Worm (Caenorhabditis elegans) whole organism, young adult: ENCODE measurements around the gene T10B9.9.

Experiments
- D2030.7 ChIP-seq: fragments of 200-800 bp; sonication (Bioruptor generic); IDR thresholded peaks from 2 replicates; pipeline ENCODE4 v1.3.6; 2022; ENCODE audit warnings: missing genetic modification reagents, missing genetic modification characterization, missing compliant biosample characterization
- F23B12.7 ChIP-seq: sonication (generic microtip); optimal IDR thresholded peaks from 2 replicates; lab custom pipeline; 2017; ENCODE audit warnings: missing genetic modification characterization, mild to moderate bottlenecking, missing compliant biosample characterization, antibody characterized with exemption, moderate library complexity; ENCODE audit not compliant: insufficient read depth
- F33H1.4 ChIP-seq: fragments of 200-800 bp; sonication (Bioruptor generic); IDR thresholded peaks from 2 replicates; pipeline ENCODE4 v1.3.6; 2022; ENCODE audit warnings: missing genetic modification reagents, missing genetic modification characterization, missing compliant biosample characterization
- F57A8.1 ChIP-seq: fragments of 200-800 bp; sonication (Bioruptor generic); optimal IDR thresholded peaks from 2 replicates; lab custom pipeline; 2018; ENCODE audit warnings: mild to moderate bottlenecking, missing genetic modification characterization, moderate library complexity, missing compliant biosample characterization
- K12H6.12 ChIP-seq: fragments of 200-800 bp; sonication (Bioruptor generic); optimal IDR thresholded peaks from 2 replicates; lab custom pipeline; 2018; ENCODE audit warnings: mild to moderate bottlenecking, missing genetic modification characterization, missing compliant biosample characterization
- Y53F4B.3 ChIP-seq: fragments of 200-800 bp; sonication (Bioruptor generic); IDR thresholded peaks from 2 replicates; pipeline ENCODE4 v1.3.6; 2022; ENCODE audit warnings: missing genetic modification reagents, missing genetic modification characterization, missing compliant biosample characterization
- Y95B8A.8 ChIP-seq: fragments of 200-800 bp; sonication (Bioruptor generic); IDR thresholded peaks from 2 replicates; pipeline ENCODE4 v1.3.6; 2022; ENCODE audit warnings: missing genetic modification reagents, missing genetic modification characterization, missing compliant biosample characterization
- ama-1 ChIP-seq, 3 experiments: fragments of 150-350 bp in 1 of 3; sonication (generic microtip) in 2 of 3; optimal IDR thresholded peaks; 2 replicates each; lab custom pipeline; 2014 to 2018; ENCODE audit warnings: missing biosample characterization in 2 of 3, missing genetic modification characterization in 2 of 3, missing genetic modification reagents in 2 of 3
- aptf-3 ChIP-seq: fragments of 200-800 bp; sonication (Bioruptor generic); IDR thresholded peaks from 2 replicates; pipeline ENCODE4 v1.3.6; 2022; ENCODE audit warnings: missing genetic modification characterization, missing compliant biosample characterization
- atf-7 ChIP-seq: sonication (generic microtip); optimal IDR thresholded peaks from 2 replicates; lab custom pipeline; 2017; ENCODE audit warnings: mild to moderate bottlenecking, missing genetic modification characterization, missing compliant biosample characterization
- athp-1 ChIP-seq: sonication (generic microtip); optimal IDR thresholded peaks from 2 replicates; lab custom pipeline; 2017; ENCODE audit warnings: mild to moderate bottlenecking, missing genetic modification characterization, missing compliant biosample characterization
- cebp-1 ChIP-seq, 2 experiments: fragments of 200-800 bp in 1 of 2; sonication (Bioruptor generic) in 1 of 2; sonication (generic microtip) in 1 of 2; IDR thresholded peaks in 1 of 2; optimal IDR thresholded peaks in 1 of 2; 2 replicates each; pipeline versions ENCODE4 v1.3.6 to Lab custom; 2017 to 2022; ENCODE audit warnings: missing compliant biosample characterization in 2 of 2, missing genetic modification characterization in 2 of 2, mild to moderate bottlenecking in 1 of 2, missing genetic modification reagents in 1 of 2, moderate library complexity in 1 of 2
- ceh-100 ChIP-seq: fragments of 200-800 bp; sonication (Bioruptor generic); IDR thresholded peaks from 2 replicates; pipeline ENCODE4 v1.3.6; 2022; ENCODE audit warnings: missing genetic modification reagents, missing genetic modification characterization, missing compliant biosample characterization
- ceh-40 ChIP-seq: fragments of 200-800 bp; sonication (Bioruptor generic); IDR thresholded peaks from 2 replicates; pipeline ENCODE4 v1.3.6; 2022; ENCODE audit warnings: missing genetic modification characterization, missing compliant biosample characterization
- ceh-79 ChIP-seq: sonication (generic microtip); optimal IDR thresholded peaks from 2 replicates; lab custom pipeline; 2017; ENCODE audit warnings: mild to moderate bottlenecking, missing genetic modification characterization, missing compliant biosample characterization
- efl-1 ChIP-seq: fragments of 150-350 bp; optimal IDR thresholded peaks from 2 replicates; lab custom pipeline; 2014; ENCODE audit warnings: missing biosample characterization, missing genetic modification reagents, missing genetic modification characterization
- egrh-3 ChIP-seq: fragments of 200-800 bp; sonication (Bioruptor generic); IDR thresholded peaks from 2 replicates; pipeline ENCODE4 v1.3.6; 2022; ENCODE audit warnings: missing genetic modification reagents, missing genetic modification characterization, missing compliant biosample characterization
- fkh-3 ChIP-seq: sonication (generic microtip); optimal IDR thresholded peaks from 2 replicates; lab custom pipeline; 2016; ENCODE audit warnings: mild to moderate bottlenecking, missing genetic modification characterization, missing compliant biosample characterization
- gei-17 ChIP-seq: fragments of 200-800 bp; sonication (Bioruptor generic); optimal IDR thresholded peaks from 2 replicates; lab custom pipeline; 2018; ENCODE audit warnings: mild to moderate bottlenecking, missing genetic modification characterization, missing compliant biosample characterization
- hmg-1.2 ChIP-seq: fragments of 200-800 bp; sonication (Bioruptor generic); IDR thresholded peaks from 2 replicates; pipeline ENCODE4 v1.3.6; 2022; ENCODE audit warnings: missing genetic modification reagents, missing genetic modification characterization, missing compliant biosample characterization
- let-607 ChIP-seq, 2 experiments: fragments of 200-800 bp in 1 of 2; sonication (Bioruptor generic) in 1 of 2; sonication (generic microtip) in 1 of 2; optimal IDR thresholded peaks; 2 replicates each; lab custom pipeline; 2016 to 2018; ENCODE audit warnings: mild to moderate bottlenecking in 2 of 2, missing compliant biosample characterization in 2 of 2, missing genetic modification characterization in 2 of 2, moderate library complexity in 2 of 2, missing genotype in 1 of 2
- lin-54 ChIP-seq: fragments of 200-800 bp; sonication (Bioruptor generic); optimal IDR thresholded peaks from 2 replicates; lab custom pipeline; 2018; ENCODE audit warnings: mild to moderate bottlenecking, missing genetic modification characterization, missing compliant biosample characterization
- lsl-1 ChIP-seq: fragments of 200-800 bp; sonication (Bioruptor generic); optimal IDR thresholded peaks from 2 replicates; lab custom pipeline; 2018; ENCODE audit warnings: mild to moderate bottlenecking, missing genetic modification characterization, moderate library complexity, missing compliant biosample characterization
- nfya-1 ChIP-seq: sonication (generic microtip); optimal IDR thresholded peaks from 2 replicates; lab custom pipeline; 2017; ENCODE audit warnings: antibody characterized with exemption, missing compliant biosample characterization, missing genetic modification characterization, borderline replicate concordance; ENCODE audit not compliant: insufficient read depth
- nhr-80 ChIP-seq: sonication (generic microtip); optimal IDR thresholded peaks from 2 replicates; lab custom pipeline; 2016; ENCODE audit warnings: missing genetic modification characterization, missing compliant biosample characterization
- pha-4 ChIP-seq: fragments of 150-350 bp; sonication (generic microtip); optimal IDR thresholded peaks from 2 replicates; lab custom pipeline; 2014; ENCODE audit warnings: missing biosample characterization, missing genetic modification reagents, missing genetic modification characterization
- rec-8 ChIP-seq, 2 experiments: sonication (generic microtip); optimal IDR thresholded peaks; 2 replicates each; lab custom pipeline; 2016; ENCODE audit warnings: mild to moderate bottlenecking in 2 of 2, missing genetic modification characterization in 2 of 2, missing genetic modification reagents in 2 of 2, missing genotype in 2 of 2, missing biosample characterization in 1 of 2, missing compliant biosample characterization in 1 of 2, moderate library complexity in 1 of 2
- repo-1 ChIP-seq: sonication (generic microtip); optimal IDR thresholded peaks from 2 replicates; lab custom pipeline; 2017; ENCODE audit warnings: mild to moderate bottlenecking, missing genetic modification characterization, missing compliant biosample characterization
- rpc-1 ChIP-seq, 2 experiments: fragments of 150-350 bp in 1 of 2; sonication (generic microtip) in 1 of 2; optimal IDR thresholded peaks; 2 replicates each; lab custom pipeline; 2014 to 2018; ENCODE audit warnings: missing biosample characterization in 1 of 2, missing genetic modification characterization in 1 of 2, missing genetic modification reagents in 1 of 2, missing genotype in 1 of 2
- sdz-38 ChIP-seq: sonication (generic microtip); optimal IDR thresholded peaks from 2 replicates; lab custom pipeline; 2016; ENCODE audit warnings: missing genotype, missing genetic modification characterization, missing compliant biosample characterization
- sea-2 ChIP-seq: fragments of 200-800 bp; sonication (Bioruptor generic); IDR thresholded peaks from 2 replicates; pipeline ENCODE4 v1.3.6; 2022; ENCODE audit warnings: missing genetic modification characterization, missing compliant biosample characterization
- snpc-4 ChIP-seq, 5 experiments: fragments of 150-350 bp in 1 of 5; sonication (generic microtip) in 4 of 5; optimal IDR thresholded peaks; 2 replicates each; lab custom pipeline; 2014 to 2018; ENCODE audit warnings: missing genetic modification characterization in 5 of 5, missing biosample characterization in 3 of 5, antibody characterized with exemption in 2 of 5, mild to moderate bottlenecking in 2 of 5, missing compliant biosample characterization in 2 of 5, missing genotype in 2 of 5, moderate library complexity in 2 of 5, missing genetic modification reagents in 1 of 5
- sptf-2 ChIP-seq: fragments of 200-800 bp; sonication (Bioruptor generic); optimal IDR thresholded peaks from 2 replicates; lab custom pipeline; 2018; ENCODE audit warnings: mild to moderate bottlenecking, missing genetic modification characterization, missing compliant biosample characterization
- tlf-1 ChIP-seq: fragments of 200-800 bp; sonication (Bioruptor generic); optimal IDR thresholded peaks from 2 replicates; lab custom pipeline; 2018; ENCODE audit warnings: mild to moderate bottlenecking, missing genetic modification characterization, missing compliant biosample characterization
- zim-3 ChIP-seq: sonication (generic microtip); optimal IDR thresholded peaks from 2 replicates; lab custom pipeline; 2017; ENCODE audit warnings: mild to moderate bottlenecking, missing genetic modification characterization, moderate library complexity, missing compliant biosample characterization
- ztf-26 ChIP-seq: sonication (generic microtip); optimal IDR thresholded peaks from 2 replicates; lab custom pipeline; 2017; ENCODE audit warnings: missing genetic modification characterization, missing compliant biosample characterization

Gene T10B9.9

ce11 chrII:9787395-9788152 is 11.9 kb upstream of the T10B9.9 start, which contains the start of gene cyp-13A2 (continued):
- no peak for TF ChIP-seq fkh-3 (tag; lab: Kevin White, UChicago)
- peak; percentile 89 for TF ChIP-seq nhr-80 (tag; lab: Kevin White, UChicago)
- TF ChIP-seq athp-1 (tag; lab: Kevin White, UChicago) = no peak
- TF ChIP-seq sptf-2 (GFP tag; lab: Kevin White, UChicago) = no peak
- peak; percentile 93 for TF ChIP-seq snpc-4 (GFP tag; optimal IDR thresholded peaks at IDR 0.05; lab: Kevin White, UChicago)
- peak; percentile 94 to 98 (median 96) for TF ChIP-seq snpc-4 (tag; optimal IDR thresholded peaks at IDR 0.05; lab: Kevin White, UChicago)
- TF ChIP-seq sdz-38 = no peak
- TF ChIP-seq ceh-100 = no peak
- no peak for TF ChIP-seq efl-1 (GFP tag; lab: Kevin White, UChicago)
- TF ChIP-seq cebp-1 (GFP tag; IDR thresholded peaks at IDR 0.05; lab: Robert Waterston, UW) = no peak
- TF ChIP-seq cebp-1 (tag; optimal IDR thresholded peaks at IDR 0.05; lab: Kevin White, UChicago) = no peak
- no peak for TF ChIP-seq lin-54
- no peak for TF ChIP-seq sea-2 (GFP tag; lab: Robert Waterston, UW)
- TF ChIP-seq nfya-1 (tag; lab: Kevin White, UChicago) = no peak
- no peak for TF ChIP-seq K12H6.12 (tag; lab: Kevin White, UChicago)
- no peak for TF ChIP-seq ceh-40 (GFP tag; lab: Robert Waterston, UW)
- no peak for TF ChIP-seq F23B12.7 (tag; lab: Kevin White, UChicago)
- no peak for TF ChIP-seq tlf-1
- TF ChIP-seq repo-1 (tag; lab: Kevin White, UChicago) = no peak
- no peak for TF ChIP-seq lsl-1 (GFP tag; lab: Kevin White, UChicago)
- TF ChIP-seq hmg-1.2 (GFP tag; lab: Robert Waterston, UW) = peak; percentile 84
- no peak for TF ChIP-seq D2030.7 (GFP tag; lab: Robert Waterston, UW)
- no peak for TF ChIP-seq aptf-3
- peak; percentile 24; the same call in 1 of the 2 replicates for TF ChIP-seq F33H1.4 (GFP tag; lab: Robert Waterston, UW)
- TF ChIP-seq pha-4 (tag; lab: Kevin White, UChicago) = peak; percentile 6
- no peak for TF ChIP-seq let-607 (tag; optimal IDR thresholded peaks at IDR 0.05; lab: Kevin White, UChicago)
- no peak for TF ChIP-seq ztf-26 (tag; lab: Kevin White, UChicago)
- no peak for TF ChIP-seq gei-17 (GFP tag; lab: Kevin White, UChicago)
- TF ChIP-seq rec-8 (tag; optimal IDR thresholded peaks at IDR 0.05; lab: Kevin White, UChicago) = no peak
- TF ChIP-seq ama-1 (optimal IDR thresholded peaks at IDR 0.05; lab: Kevin White, UChicago) = no peak
- TF ChIP-seq ama-1 (GFP tag; optimal IDR thresholded peaks at IDR 0.05; lab: Kevin White, UChicago) = no peak
- TF ChIP-seq Y53F4B.3 = no peak
- no peak for TF ChIP-seq egrh-3

- TF ChIP-seq sptf-2 (GFP tag; lab: Kevin White, UChicago) (no peak), rpc-1 (optimal IDR thresholded peaks at IDR 0.05; lab: Kevin White, UChicago) (no peak), rpc-1 (tag; optimal IDR thresholded peaks at IDR 0.05; lab: Kevin White, UChicago) (no peak), repo-1 (tag; lab: Kevin White, UChicago) (no peak), atf-7 (tag; lab: Kevin White, UChicago) (no peak), gei-17 (GFP tag; lab: Kevin White, UChicago) (no peak), Y95B8A.8 (GFP tag; lab: Robert Waterston, UW) (no peak), zim-3 (no peak), F57A8.1 (GFP tag; lab: Kevin White, UChicago) (no peak), ceh-79 (no peak)
These were observed 10.5 kb upstream of the T10B9.9 start for ce11 chrII:9786215-9786614.
